Fruit fly (Drosophila melanogaster): ENCODE measurements around the gene CG10589.

Gene CG10589

DNA sequence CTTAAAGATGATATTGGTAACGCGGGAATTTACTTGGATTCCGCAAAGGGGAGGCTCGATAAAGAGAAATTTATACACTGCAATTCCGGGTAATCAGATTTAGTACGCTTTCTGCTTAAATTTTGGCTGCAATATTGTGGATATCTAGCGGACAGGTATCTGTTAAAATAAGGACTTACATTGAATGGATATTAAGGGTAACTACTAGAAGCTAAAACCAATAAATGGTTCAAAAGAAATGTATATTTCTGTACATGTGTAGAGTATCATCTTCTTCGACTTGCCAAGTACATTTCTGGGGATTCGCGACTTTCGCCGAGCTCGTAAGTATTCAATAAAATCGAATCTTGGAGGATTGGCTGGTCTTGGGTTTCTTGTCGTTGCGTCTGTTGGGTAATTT, 1.8 kb downstream of the CG10589 start:
- TF ChIP-seq CG12768 (GFP tag; optimal IDR thresholded peaks at IDR 0.05) (no peak), CG7045 (GFP tag; optimal IDR thresholded peaks at IDR 0.05) (no peak), CG14711 (tag; optimal IDR thresholded peaks at IDR 0.05) (no peak), toe (GFP tag; optimal IDR thresholded peaks at IDR 0.05) (no peak), Crg-1 (GFP tag; optimal IDR thresholded peaks at IDR 0.05) (no peak), Mnt (GFP tag; optimal IDR thresholded peaks at IDR 0.05) (no peak), pad (GFP tag; optimal IDR thresholded peaks at IDR 0.05) (no peak), tj (GFP tag; optimal IDR thresholded peaks at IDR 0.05) (no peak), kay (GFP tag; ENCODE audit: borderline replicate concordance) (no peak)

dm6 chr3L:20930059-20930785, 2.6 kb downstream of the CG10589 start:
- no peak for TF ChIP-seq cic (GFP tag; optimal IDR thresholded peaks at IDR 0.05)
- no peak for TF ChIP-seq Crg-1 (GFP tag; optimal IDR thresholded peaks at IDR 0.05)
- TF ChIP-seq Hr96 (GFP tag; optimal IDR thresholded peaks at IDR 0.05) = no peak
- TF ChIP-seq CG14711 (tag; optimal IDR thresholded peaks at IDR 0.05) = peak; percentile 57
- TF ChIP-seq CG33017 (tag; optimal IDR thresholded peaks at IDR 0.05) = no peak
- no peak for TF ChIP-seq tj (GFP tag; optimal IDR thresholded peaks at IDR 0.05)
- no peak for TF ChIP-seq CG1620 (GFP tag; optimal IDR thresholded peaks at IDR 0.05)
- peak; percentile 49 for TF ChIP-seq CG7101 (tag; optimal IDR thresholded peaks at IDR 0.05)
- peak; percentile 77 for TF ChIP-seq bab1 (GFP tag; optimal IDR thresholded peaks at IDR 0.05)
- no peak for TF ChIP-seq toe (GFP tag; optimal IDR thresholded peaks at IDR 0.05)
- TF ChIP-seq CG7045 (GFP tag; optimal IDR thresholded peaks at IDR 0.05) = no peak
- no peak for TF ChIP-seq CG12768 (GFP tag; optimal IDR thresholded peaks at IDR 0.05)
- TF ChIP-seq cnc (optimal IDR thresholded peaks at IDR 0.05) = no peak
- no peak for TF ChIP-seq CG5204 (GFP tag; optimal IDR thresholded peaks at IDR 0.05)
- TF ChIP-seq Clk (GFP tag; optimal IDR thresholded peaks at IDR 0.05) = no peak
- TF ChIP-seq Mnt (GFP tag; optimal IDR thresholded peaks at IDR 0.05) = no peak
- peak; percentile 54 for TF ChIP-seq pad (GFP tag; optimal IDR thresholded peaks at IDR 0.05)
- no peak for TF ChIP-seq kay (GFP tag; ENCODE audit: borderline replicate concordance)
- TF ChIP-seq CG11617 (GFP tag; optimal IDR thresholded peaks at IDR 0.05) = peak; percentile 51
- no peak for TF ChIP-seq ovo (GFP tag; optimal IDR thresholded peaks at IDR 0.05)

DNA sequence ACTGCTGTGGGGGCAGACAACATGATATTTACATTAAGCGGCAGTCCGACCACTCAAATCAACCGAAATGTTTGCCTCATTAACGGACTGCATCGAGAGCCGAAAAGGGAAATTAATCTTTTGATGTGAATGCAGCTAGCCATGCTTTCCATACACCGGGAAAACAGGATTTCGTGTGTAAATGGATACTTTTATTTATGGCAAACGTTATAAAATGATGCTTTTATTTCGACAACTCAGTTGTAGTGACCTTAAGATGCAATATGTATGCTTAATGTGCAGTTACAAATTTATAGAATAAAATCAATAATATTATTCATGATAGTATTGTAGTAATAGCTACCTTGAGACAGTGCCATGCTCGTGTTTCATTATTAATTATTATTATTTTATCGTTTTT, 3.9 kb downstream of the CG10589 start:
- TF ChIP-seq ovo (GFP tag; optimal IDR thresholded peaks at IDR 0.05) (no peak), pad (GFP tag; optimal IDR thresholded peaks at IDR 0.05) (no peak), toe (GFP tag; optimal IDR thresholded peaks at IDR 0.05) (no peak)

DNA sequence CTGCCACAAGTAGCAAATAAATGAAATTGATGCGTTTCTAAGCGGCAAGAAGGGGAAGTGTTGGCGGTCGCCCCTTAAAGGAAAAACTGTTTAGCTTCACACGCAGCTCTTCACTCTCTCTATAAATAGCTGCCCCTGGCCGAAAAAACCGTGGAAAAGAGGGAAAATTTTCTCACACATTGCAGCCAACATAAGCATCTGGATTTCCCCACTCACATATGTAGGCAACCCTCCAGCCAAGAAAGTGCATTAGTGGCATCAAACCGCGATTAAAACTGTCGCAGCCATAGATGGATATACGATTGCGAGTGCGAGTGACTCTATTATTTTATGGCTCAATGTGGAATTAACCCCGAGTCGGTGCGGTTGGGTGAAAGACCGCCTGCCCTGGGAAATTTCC, 4.9 kb downstream of the CG10589 start:
- TF ChIP-seq CG7101 (tag; optimal IDR thresholded peaks at IDR 0.05) (no peak), CG12768 (GFP tag; optimal IDR thresholded peaks at IDR 0.05) (no peak), CG1620 (GFP tag; optimal IDR thresholded peaks at IDR 0.05) (no peak), CG14711 (tag; optimal IDR thresholded peaks at IDR 0.05) (no peak), CG5204 (GFP tag; optimal IDR thresholded peaks at IDR 0.05) (no peak), Hr96 (GFP tag; optimal IDR thresholded peaks at IDR 0.05) (no peak), CG7045 (GFP tag; optimal IDR thresholded peaks at IDR 0.05) (no peak), Clk (GFP tag; optimal IDR thresholded peaks at IDR 0.05) (no peak), pad (GFP tag; optimal IDR thresholded peaks at IDR 0.05) (no peak)

DNA sequence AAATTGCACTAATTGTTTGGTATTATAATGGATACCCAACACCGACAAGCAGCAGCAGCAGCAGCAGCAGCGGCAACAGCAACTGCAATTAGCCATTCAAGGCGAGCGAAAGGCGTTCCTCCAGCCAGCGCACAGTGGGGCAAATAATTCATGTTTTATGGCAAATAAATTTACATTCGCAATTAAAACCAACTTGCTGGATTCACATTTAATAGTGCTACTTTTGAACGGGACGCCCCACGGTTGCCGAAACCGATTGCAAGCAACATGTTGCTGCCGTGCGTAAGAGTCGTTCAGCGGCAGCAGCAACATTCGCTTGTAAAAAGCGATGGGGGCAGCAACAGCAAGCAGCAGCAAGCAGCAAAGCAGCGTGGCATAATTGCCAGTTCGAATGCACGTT, 6.1 kb downstream of the CG10589 start:
- no peak for TF ChIP-seq Clk (GFP tag; optimal IDR thresholded peaks at IDR 0.05)
- TF ChIP-seq CG33017 (tag; optimal IDR thresholded peaks at IDR 0.05) = no peak
- TF ChIP-seq CG7045 (GFP tag; optimal IDR thresholded peaks at IDR 0.05) = no peak
- TF ChIP-seq cnc (optimal IDR thresholded peaks at IDR 0.05) = no peak
- TF ChIP-seq Mnt (GFP tag; optimal IDR thresholded peaks at IDR 0.05) = no peak

- no peak for TF ChIP-seq bab1 (GFP tag; optimal IDR thresholded peaks at IDR 0.05)
- no peak for TF ChIP-seq cnc (optimal IDR thresholded peaks at IDR 0.05)
- TF ChIP-seq CG7045 (GFP tag; optimal IDR thresholded peaks at IDR 0.05) = no peak
- TF ChIP-seq pad (GFP tag; optimal IDR thresholded peaks at IDR 0.05) = no peak
- TF ChIP-seq ovo (GFP tag; optimal IDR thresholded peaks at IDR 0.05) = no peak
- TF ChIP-seq CG33017 (tag; optimal IDR thresholded peaks at IDR 0.05) = no peak
- TF ChIP-seq CG1620 (GFP tag; optimal IDR thresholded peaks at IDR 0.05) = no peak
- no peak for TF ChIP-seq Hr96 (GFP tag; optimal IDR thresholded peaks at IDR 0.05)
- TF ChIP-seq tj (GFP tag; optimal IDR thresholded peaks at IDR 0.05) = no peak
- TF ChIP-seq CG7101 (tag; optimal IDR thresholded peaks at IDR 0.05) = no peak
- TF ChIP-seq CG14711 (tag; optimal IDR thresholded peaks at IDR 0.05) = no peak
Measured at dm6 chr3L:20942076-20942475, 14.4 kb downstream of the CG10589 start.

dm6 chr3L:20944180-20944579, 16.6 kb downstream of the CG10589 start:
- TF ChIP-seq CG14711 (tag; optimal IDR thresholded peaks at IDR 0.05) (no peak), CG5204 (GFP tag; optimal IDR thresholded peaks at IDR 0.05) (no peak), CG11617 (GFP tag; optimal IDR thresholded peaks at IDR 0.05) (no peak), ovo (GFP tag; optimal IDR thresholded peaks at IDR 0.05) (no peak), tj (GFP tag; optimal IDR thresholded peaks at IDR 0.05) (no peak), Clk (GFP tag; optimal IDR thresholded peaks at IDR 0.05) (no peak)
